Fruit fly (Drosophila melanogaster) whole organism, embryonic: Measurements from ENCODE around the gene Pebp1.

Experiments
- CG10321 ChIP-seq: fragments of 200-800 bp; sonication (Bioruptor generic); IDR thresholded peaks from 2 replicates; pipeline ENCODE4 v1.3.6; 2022; ENCODE audit warnings: missing biosample characterization, missing genetic modification characterization
- CG10565 ChIP-seq: fragments of 200-800 bp; sonication (Bioruptor generic); optimal IDR thresholded peaks from 3 replicates; lab custom pipeline; 2016; ENCODE audit warnings: missing biosample characterization, mild to moderate bottlenecking, missing genetic modification characterization
- CG12769 ChIP-seq: fragments of 200-800 bp; sonication (Bioruptor generic); optimal IDR thresholded peaks from 2 replicates; lab custom pipeline; 2019; ENCODE audit warnings: missing biosample characterization, mild to moderate bottlenecking, missing genetic modification characterization, moderate library complexity
- CG1832 ChIP-seq: fragments of 200-800 bp; sonication (Bioruptor generic); optimal IDR thresholded peaks from 2 replicates; lab custom pipeline; 2017; ENCODE audit warnings: missing biosample characterization, mild to moderate bottlenecking, missing genetic modification characterization, inconsistent platforms
- CG2116 ChIP-seq: fragments of 200-800 bp; sonication (Bioruptor generic); optimal IDR thresholded peaks from 3 replicates; lab custom pipeline; 2018; ENCODE audit warnings: missing biosample characterization, mild to moderate bottlenecking, missing genetic modification characterization
- CG31388 ChIP-seq: fragments of 200-800 bp; sonication (Bioruptor generic); optimal IDR thresholded peaks from 2 replicates; lab custom pipeline; 2016; ENCODE audit warnings: missing biosample characterization, missing genetic modification characterization
- CG4328 ChIP-seq: fragments of 200-800 bp; sonication (Bioruptor generic); optimal IDR thresholded peaks from 3 replicates; lab custom pipeline; 2017; ENCODE audit warnings: missing biosample characterization, missing genetic modification reagents, missing genetic modification characterization
- CG43689 ChIP-seq: fragments of 200-800 bp; sonication (Bioruptor generic); IDR thresholded peaks from 2 replicates; pipeline ENCODE4 v1.3.6; 2022; ENCODE audit warnings: missing biosample characterization, missing genetic modification characterization
- CG4404 ChIP-seq: fragments of 200-800 bp; sonication (Bioruptor generic); IDR thresholded peaks from 2 replicates; pipeline ENCODE4 v1.3.6; 2022; ENCODE audit warnings: missing biosample characterization, missing genetic modification characterization
- CG4707 ChIP-seq: fragments of 200-800 bp; sonication (Bioruptor generic); optimal IDR thresholded peaks from 2 replicates; lab custom pipeline; 2018; ENCODE audit warnings: missing biosample characterization, mild to moderate bottlenecking, missing genetic modification characterization, moderate library complexity
- CG6654 ChIP-seq: fragments of 200-800 bp; sonication (Bioruptor generic); optimal IDR thresholded peaks from 2 replicates; lab custom pipeline; 2017; ENCODE audit warnings: missing biosample characterization, mild to moderate bottlenecking, missing genetic modification characterization
- CG8281 ChIP-seq: fragments of 200-800 bp; sonication (Bioruptor generic); optimal IDR thresholded peaks from 2 replicates; lab custom pipeline; 2018; ENCODE audit warnings: missing biosample characterization, mild to moderate bottlenecking, missing genetic modification characterization, moderate library complexity
- CG8359 ChIP-seq: fragments of 200-800 bp; sonication (Bioruptor generic); optimal IDR thresholded peaks from 2 replicates; lab custom pipeline; 2017; ENCODE audit warnings: missing biosample characterization, mild to moderate bottlenecking, missing genetic modification characterization, borderline replicate concordance
- CG8765 ChIP-seq: fragments of 200-800 bp; sonication (Bioruptor generic); IDR thresholded peaks from 2 replicates; pipeline ENCODE4 v1.3.6; 2022; ENCODE audit warnings: missing biosample characterization, missing genetic modification characterization
- CrebB ChIP-seq: fragments of 200-800 bp; sonication (Bioruptor generic); optimal IDR thresholded peaks from 3 replicates; lab custom pipeline; 2018; ENCODE audit warnings: missing biosample characterization, mild to moderate bottlenecking, missing genetic modification characterization
- Doc2 ChIP-seq: fragments of 200-800 bp; sonication (Bioruptor generic); IDR thresholded peaks from 2 replicates; pipeline ENCODE4 v1.3.6; 2022; ENCODE audit warnings: missing biosample characterization, missing genetic modification characterization
- Ets65A ChIP-seq: fragments of 200-800 bp; sonication (Bioruptor generic); peaks from one replicate; lab custom pipeline; 2016; ENCODE audit warnings: missing biosample characterization, missing genetic modification characterization
- Gug ChIP-seq: fragments of 200-800 bp; sonication (Bioruptor generic); IDR thresholded peaks from 4 replicates; pipeline ENCODE4 v1.3.6; 2022; ENCODE audit warnings: missing biosample characterization, missing genetic modification characterization
- HmgZ ChIP-seq: fragments of 200-800 bp; sonication (Bioruptor generic); optimal IDR thresholded peaks from 2 replicates; lab custom pipeline; 2018; ENCODE audit warnings: missing biosample characterization, mild to moderate bottlenecking, missing genetic modification characterization
- MBD-R2 ChIP-seq: fragments of 200-800 bp; sonication (Bioruptor generic); IDR thresholded peaks from 2 replicates; pipeline ENCODE4 v1.3.6; 2022; ENCODE audit warnings: missing biosample characterization, missing genetic modification characterization
- Med ChIP-seq: fragments of 200-800 bp; sonication (Bioruptor generic); peaks from one replicate; lab custom pipeline; 2016; ENCODE audit warnings: missing biosample characterization, missing genetic modification characterization, mild to moderate bottlenecking, inconsistent platforms, moderate library complexity
- NfI ChIP-seq: fragments of 200-800 bp; sonication (Bioruptor generic); optimal IDR thresholded peaks from 3 replicates; lab custom pipeline; 2018; ENCODE audit warnings: missing biosample characterization, mild to moderate bottlenecking, missing genetic modification characterization, moderate library complexity
- Opbp ChIP-seq: fragments of 200-800 bp; sonication (Bioruptor generic); IDR thresholded peaks from 3 replicates; pipeline ENCODE4 v1.3.6; 2022; ENCODE audit warnings: missing biosample characterization, missing genetic modification characterization; ENCODE audit not compliant: partially characterized antibody
- Spps ChIP-seq: fragments of 200-800 bp; sonication (Bioruptor generic); optimal IDR thresholded peaks from 2 replicates; lab custom pipeline; 2018; ENCODE audit warnings: missing biosample characterization, mild to moderate bottlenecking, missing genetic modification characterization
- Tbp ChIP-seq: fragments of >200 bp; optimal IDR thresholded peaks from 2 replicates; lab custom pipeline; 2018; ENCODE audit warnings: missing biosample characterization, missing genetic modification characterization
- Trl ChIP-seq, 3 experiments: fragments of >200 bp in 2 of 3; fragments of 200-800 bp in 1 of 3; sonication (Bioruptor generic) in 1 of 3; optimal IDR thresholded peaks; 2 replicates in 1 of 3; 3 replicates in 2 of 3; lab custom pipeline; 2016 to 2017; ENCODE audit warnings: missing biosample characterization in 1 of 3, missing genetic modification characterization in 1 of 3
- Vsx1 ChIP-seq: fragments of 200-800 bp; sonication (Bioruptor generic); optimal IDR thresholded peaks from 2 replicates; lab custom pipeline; 2017; ENCODE audit warnings: missing biosample characterization, mild to moderate bottlenecking, missing genetic modification characterization, missing genetic modification reagents
- ato ChIP-seq: fragments of 200-800 bp; sonication (Bioruptor generic); IDR thresholded peaks from 2 replicates; pipeline ENCODE4 v1.3.6; 2022; ENCODE audit warnings: missing biosample characterization, missing genetic modification characterization; ENCODE audit not compliant: partially characterized antibody
- bsh ChIP-seq, 2 experiments: fragments of 200-800 bp; sonication (Bioruptor generic); optimal IDR thresholded peaks; 2 replicates each; lab custom pipeline; 2017 to 2018; ENCODE audit warnings: mild to moderate bottlenecking in 2 of 2, missing biosample characterization in 2 of 2, missing genetic modification characterization in 2 of 2, moderate library complexity in 1 of 2
- chif ChIP-seq, 2 experiments: fragments of 200-800 bp; sonication (Bioruptor generic); optimal IDR thresholded peaks; 3 replicates each; lab custom pipeline; 2016; ENCODE audit warnings: missing biosample characterization in 2 of 2, missing genetic modification characterization in 2 of 2
- ci ChIP-seq: fragments of 200-800 bp; sonication (Bioruptor generic); IDR thresholded peaks from 3 replicates; pipeline ENCODE4 v1.3.6; 2022; ENCODE audit warnings: missing biosample characterization, missing genetic modification characterization
- cwo ChIP-seq: fragments of 200-800 bp; sonication (Bioruptor generic); optimal IDR thresholded peaks from 3 replicates; lab custom pipeline; 2017; ENCODE audit warnings: missing biosample characterization, missing genetic modification characterization, mild to moderate bottlenecking, moderate library complexity, missing genetic modification reagents
- dpn ChIP-seq, 2 experiments: fragments of 200-800 bp; sonication (Bioruptor generic); optimal IDR thresholded peaks; 3 replicates each; lab custom pipeline; 2016; ENCODE audit warnings: missing biosample characterization in 2 of 2, missing genetic modification characterization in 2 of 2
- lilli ChIP-seq: fragments of 200-800 bp; sonication (Bioruptor generic); optimal IDR thresholded peaks from 3 replicates; lab custom pipeline; 2016; ENCODE audit warnings: missing biosample characterization, missing genetic modification characterization
- nerfin-2 ChIP-seq: fragments of 200-800 bp; sonication (Bioruptor generic); IDR thresholded peaks from 2 replicates; pipeline ENCODE4 v1.3.6; 2022; ENCODE audit warnings: missing biosample characterization, missing genetic modification characterization; ENCODE audit not compliant: partially characterized antibody
- org-1 ChIP-seq: fragments of 200-800 bp; sonication (Bioruptor generic); optimal IDR thresholded peaks from 2 replicates; lab custom pipeline; 2017; ENCODE audit warnings: missing biosample characterization, missing genetic modification characterization
- phol ChIP-seq: fragments of 200-800 bp; sonication (Bioruptor generic); optimal IDR thresholded peaks from 3 replicates; lab custom pipeline; 2018; ENCODE audit warnings: missing biosample characterization, mild to moderate bottlenecking, missing genetic modification characterization, moderate library complexity
- row ChIP-seq: fragments of 200-800 bp; sonication (Bioruptor generic); IDR thresholded peaks from 3 replicates; pipeline ENCODE4 v1.3.6; 2022; ENCODE audit warnings: missing biosample characterization, missing genetic modification characterization
- schlank ChIP-seq: fragments of 200-800 bp; sonication (Bioruptor generic); optimal IDR thresholded peaks from 2 replicates; lab custom pipeline; 2018; ENCODE audit warnings: missing biosample characterization, mild to moderate bottlenecking, missing genetic modification characterization
- sug ChIP-seq: fragments of 200-800 bp; optimal IDR thresholded peaks from 2 replicates; lab custom pipeline; 2019; ENCODE audit warnings: missing biosample characterization, mild to moderate bottlenecking, missing genetic modification characterization, moderate library complexity
- toy ChIP-seq: fragments of 200-800 bp; sonication (Bioruptor generic); IDR thresholded peaks from 2 replicates; pipeline ENCODE4 v1.3.6; 2022; ENCODE audit warnings: missing biosample characterization, missing genetic modification characterization
- unpg ChIP-seq: fragments of 200-800 bp; sonication (Bioruptor generic); optimal IDR thresholded peaks from 3 replicates; lab custom pipeline; 2018; ENCODE audit warnings: missing biosample characterization, mild to moderate bottlenecking, missing genetic modification characterization, moderate library complexity

The Pebp1 gene

dm6 chr3R:22465984-22466530, at the start of gene Pebp1:
Gene Pebp1, plus strand, starts transcription at chr3R:22466034.
- TF ChIP-seq nerfin-2 (no peak), HmgZ (no peak), sug (tag; lab: Kevin White, UChicago) (no peak), CG1832 (no peak), Med (peak; percentile 74), ato (GFP tag; lab: Robert Waterston, UW) (0 out of 2 replicates have a peak, but pooled peaks have one; percentile 8), unpg (no peak), CG4404 (no peak), Ets65A (GFP tag; lab: Kevin White, UChicago) (peak; percentile 76), CG8281 (tag; lab: Kevin White, UChicago) (no peak), Spps (tag; lab: Kevin White, UChicago) (no peak), Vsx1 (GFP tag; lab: Kevin White, UChicago) (no peak), CG6654 (no peak), Opbp (GFP tag; lab: Robert Waterston, UW) (no peak), toy (GFP tag; lab: Robert Waterston, UW) (no peak), cwo (no peak), dpn (GFP tag; optimal IDR thresholded peaks at IDR 0.05; lab: Kevin White, UChicago) (no peak), CG10565 (GFP tag; lab: Kevin White, UChicago) (no peak), CG43689 (no peak), CG8765 (no peak), CG2116 (no peak), CrebB (tag; lab: Kevin White, UChicago) (no peak), phol (tag; lab: Kevin White, UChicago) (no peak), CG10321 (no peak), MBD-R2 (GFP tag; lab: Robert Waterston, UW) (no peak), row (GFP tag; lab: Robert Waterston, UW) (no peak), CG4328 (GFP tag; lab: Kevin White, UChicago) (no peak), Gug (GFP tag; lab: Robert Waterston, UW) (no peak), Trl (optimal IDR thresholded peaks at IDR 0.05; lab: Kevin White, UChicago) (no peak), Trl (GFP tag; optimal IDR thresholded peaks at IDR 0.05; lab: Kevin White, UChicago) (no peak), lilli (GFP tag; lab: Kevin White, UChicago) (peak; percentile 10), ci (GFP tag; lab: Robert Waterston, UW) (0 out of 3 replicates have a peak, but pooled peaks have one; percentile 19), CG12769 (tag; lab: Kevin White, UChicago) (no peak), schlank (tag; lab: Kevin White, UChicago) (no peak), CG4707 (GFP tag; lab: Kevin White, UChicago) (no peak), CG8359 (GFP tag; lab: Kevin White, UChicago) (no peak), org-1 (GFP tag; lab: Kevin White, UChicago) (no peak), CG31388 (no peak), bsh (GFP tag; optimal IDR thresholded peaks at IDR 0.05; lab: Kevin White, UChicago) (no peak), chif (GFP tag; optimal IDR thresholded peaks at IDR 0.05; lab: Kevin White, UChicago) (no peak), Tbp (GFP tag; lab: Kevin White, UChicago) (no peak), NfI (GFP tag; lab: Kevin White, UChicago) (no peak), Doc2 (no peak)
- TF ChIP-seq, all 482 proteins: peak for 5
